Worm (Caenorhabditis elegans): Measurements from ENCODE around the gene K01D12.8.

DNA sequence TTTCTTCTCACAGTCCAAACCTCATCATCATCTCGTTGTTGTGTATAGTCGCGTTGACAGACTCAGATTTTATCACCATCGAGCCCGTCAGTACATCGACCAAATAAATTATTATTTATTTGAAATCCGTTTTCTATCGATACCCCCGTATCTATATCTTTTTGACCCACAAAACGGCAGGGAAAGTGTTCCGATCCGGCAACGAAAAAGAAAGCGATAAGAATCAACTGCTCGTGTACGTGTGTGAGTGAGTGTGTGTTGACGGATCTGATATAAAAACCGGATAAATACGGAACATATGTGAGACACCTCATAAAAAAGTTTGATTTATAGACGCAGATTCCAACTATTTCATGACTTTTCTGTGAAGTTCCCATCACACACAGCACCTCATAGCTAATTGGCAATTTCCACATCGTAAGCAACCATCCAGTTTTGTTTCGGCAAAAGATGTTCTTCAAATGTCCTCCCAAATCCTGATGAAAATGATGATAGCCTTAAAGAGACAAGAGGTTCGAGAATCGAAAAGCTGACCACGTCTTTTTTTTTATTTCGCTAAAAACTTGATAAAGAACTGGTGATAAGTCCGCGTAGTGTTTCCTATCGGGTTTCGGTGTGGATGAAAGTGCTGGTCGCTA, 48.1 kb upstream of the K01D12.8 start:
- TF ChIP-seq ama-1 (optimal IDR thresholded peaks at IDR 0.05) (peak; percentile 76), jun-1 (tag; optimal IDR thresholded peaks at IDR 0.05) (no peak), fos-1 (tag; optimal IDR thresholded peaks at IDR 0.05) (no peak), skn-1 (tag; optimal IDR thresholded peaks at IDR 0.05) (no peak), nhr-25 (tag; optimal IDR thresholded peaks at IDR 0.05) (peak; percentile 43), nhr-12 (tag; optimal IDR thresholded peaks at IDR 0.05) (no peak), nhr-11 (tag; optimal IDR thresholded peaks at IDR 0.05) (no peak), ceh-28 (tag; optimal IDR thresholded peaks at IDR 0.05) (no peak), pqm-1 (tag; optimal IDR thresholded peaks at IDR 0.05) (no peak), eor-1 (tag; optimal IDR thresholded peaks at IDR 0.05) (no peak), lin-15B (tag; optimal IDR thresholded peaks at IDR 0.05) (no peak), lin-39 (tag; optimal IDR thresholded peaks at IDR 0.05) (no peak)
